Worm (Caenorhabditis elegans) whole organism, mixed stage, embryonic: Measurements from ENCODE around the gene R13A1.1.

ENCODE experiments used
- M03D4.4 ChIP-seq: sonication (generic microtip); optimal IDR thresholded peaks from 2 replicates; lab custom pipeline; 2017; ENCODE audit warnings: mild to moderate bottlenecking, missing genetic modification characterization, missing compliant biosample characterization
- bed-3 ChIP-seq: fragments of 200-800 bp; sonication (Bioruptor generic); optimal IDR thresholded peaks from 3 replicates; lab custom pipeline; 2018; ENCODE audit warnings: mild to moderate bottlenecking, missing genetic modification characterization, moderate library complexity, missing compliant biosample characterization
- ceh-39 ChIP-seq: fragments of 150-350 bp; optimal IDR thresholded peaks from 2 replicates; lab custom pipeline; 2014; ENCODE audit warnings: missing biosample characterization, missing genetic modification characterization
- ceh-43 ChIP-seq: fragments of 200-800 bp; sonication (Bioruptor generic); optimal IDR thresholded peaks from 2 replicates; lab custom pipeline; 2018; ENCODE audit warnings: mild to moderate bottlenecking, missing genetic modification characterization, moderate library complexity, missing compliant biosample characterization
- ceh-83 ChIP-seq: fragments of 200-800 bp; sonication (Bioruptor generic); optimal IDR thresholded peaks from 2 replicates; lab custom pipeline; 2018; ENCODE audit warnings: mild to moderate bottlenecking, missing genetic modification characterization, missing compliant biosample characterization
- cnd-1 ChIP-seq: fragments of 200-800 bp; sonication (Bioruptor generic); optimal IDR thresholded peaks from 2 replicates; lab custom pipeline; 2018; ENCODE audit warnings: mild to moderate bottlenecking, missing genetic modification characterization, missing compliant biosample characterization
- drap-1 ChIP-seq: fragments of 200-800 bp; sonication (Bioruptor generic); optimal IDR thresholded peaks from 3 replicates; lab custom pipeline; 2018; ENCODE audit warnings: mild to moderate bottlenecking, missing genetic modification characterization, missing compliant biosample characterization
- elt-1 ChIP-seq: sonication (generic microtip); optimal IDR thresholded peaks from 2 replicates; lab custom pipeline; 2017; ENCODE audit warnings: missing genetic modification characterization, mild to moderate bottlenecking, missing compliant biosample characterization, antibody characterized with exemption, moderate library complexity, borderline replicate concordance; ENCODE audit not compliant: insufficient read depth
- elt-3 ChIP-seq: fragments of 150-350 bp; optimal IDR thresholded peaks from 2 replicates; lab custom pipeline; 2014; ENCODE audit warnings: missing biosample characterization, missing genetic modification characterization
- flh-1 ChIP-seq: fragments of 200-800 bp; sonication (Bioruptor generic); optimal IDR thresholded peaks from 2 replicates; lab custom pipeline; 2018; ENCODE audit warnings: mild to moderate bottlenecking, missing genetic modification characterization, moderate library complexity, missing compliant biosample characterization
- ham-2 ChIP-seq: fragments of 200-800 bp; sonication (Bioruptor generic); optimal IDR thresholded peaks from 2 replicates; lab custom pipeline; 2018; ENCODE audit warnings: mild to moderate bottlenecking, missing genetic modification characterization, missing compliant biosample characterization
- lin-13 ChIP-seq: fragments of 150-350 bp; optimal IDR thresholded peaks from 2 replicates; lab custom pipeline; 2014; ENCODE audit warnings: missing biosample characterization, missing genetic modification characterization
- lin-32 ChIP-seq: fragments of 200-800 bp; sonication (Bioruptor generic); optimal IDR thresholded peaks from 2 replicates; lab custom pipeline; 2018; ENCODE audit warnings: mild to moderate bottlenecking, missing genetic modification characterization, missing compliant biosample characterization
- lsy-2 ChIP-seq: fragments of 150-350 bp; optimal IDR thresholded peaks from 2 replicates; lab custom pipeline; 2014; ENCODE audit warnings: missing biosample characterization, missing genetic modification characterization
- mep-1 ChIP-seq: fragments of 150-350 bp; optimal IDR thresholded peaks from 2 replicates; lab custom pipeline; 2017; ENCODE audit warnings: missing biosample characterization, missing genetic modification reagents, missing genetic modification characterization, inconsistent platforms
- mls-2 ChIP-seq: sonication (generic microtip); optimal IDR thresholded peaks from 2 replicates; lab custom pipeline; 2016; ENCODE audit warnings: mild to moderate bottlenecking, missing genetic modification characterization, moderate library complexity, missing compliant biosample characterization
- nhr-12 ChIP-seq: fragments of 150-350 bp; optimal IDR thresholded peaks from 2 replicates; lab custom pipeline; 2014; ENCODE audit warnings: missing biosample characterization, missing genetic modification characterization
- nhr-2 ChIP-seq: fragments of 150-350 bp; optimal IDR thresholded peaks from 2 replicates; lab custom pipeline; 2014; ENCODE audit warnings: missing biosample characterization, missing genetic modification characterization
- nhr-28 ChIP-seq: fragments of 150-350 bp; optimal IDR thresholded peaks from 2 replicates; lab custom pipeline; 2014; ENCODE audit warnings: missing biosample characterization, missing genetic modification characterization
- nhr-76 ChIP-seq: sonication (generic microtip); optimal IDR thresholded peaks from 2 replicates; lab custom pipeline; 2017; ENCODE audit warnings: missing biosample characterization, missing genetic modification characterization
- pha-4 ChIP-seq: fragments of 150-350 bp; optimal IDR thresholded peaks from 2 replicates; lab custom pipeline; 2018; ENCODE audit warnings: missing biosample characterization, missing genetic modification reagents, missing genetic modification characterization
- sem-2 ChIP-seq: fragments of 200-800 bp; sonication (Bioruptor generic); optimal IDR thresholded peaks from 2 replicates; lab custom pipeline; 2018; ENCODE audit warnings: mild to moderate bottlenecking, missing genetic modification characterization, missing compliant biosample characterization
- snpc-4 ChIP-seq: fragments of 150-350 bp; optimal IDR thresholded peaks from 2 replicates; lab custom pipeline; 2014; ENCODE audit warnings: missing biosample characterization, missing genetic modification characterization
- sptf-1 ChIP-seq: sonication (generic microtip); optimal IDR thresholded peaks from 2 replicates; lab custom pipeline; 2017; ENCODE audit warnings: mild to moderate bottlenecking, missing genetic modification characterization, moderate library complexity, missing compliant biosample characterization
- tbx-8 ChIP-seq: fragments of 200-800 bp; sonication (Bioruptor generic); optimal IDR thresholded peaks from 2 replicates; lab custom pipeline; 2018; ENCODE audit warnings: mild to moderate bottlenecking, missing genetic modification characterization, moderate library complexity, missing compliant biosample characterization
- unc-120 ChIP-seq: sonication (generic microtip); optimal IDR thresholded peaks from 2 replicates; lab custom pipeline; 2017; ENCODE audit warnings: missing genetic modification characterization, missing compliant biosample characterization; ENCODE audit not compliant: poor library complexity, severe bottlenecking
- unc-39 ChIP-seq: fragments of 150-350 bp; optimal IDR thresholded peaks from 2 replicates; lab custom pipeline; 2014; ENCODE audit warnings: missing biosample characterization, missing genetic modification characterization
- unc-62 ChIP-seq: fragments of 150-350 bp; optimal IDR thresholded peaks from 2 replicates; lab custom pipeline; 2014; ENCODE audit warnings: missing biosample characterization, missing genetic modification reagents, missing genetic modification characterization
- zip-8 ChIP-seq: fragments of 150-350 bp; optimal IDR thresholded peaks from 2 replicates; lab custom pipeline; 2014; ENCODE audit warnings: missing biosample characterization, missing genetic modification characterization

The R13A1.1 gene

DNA sequence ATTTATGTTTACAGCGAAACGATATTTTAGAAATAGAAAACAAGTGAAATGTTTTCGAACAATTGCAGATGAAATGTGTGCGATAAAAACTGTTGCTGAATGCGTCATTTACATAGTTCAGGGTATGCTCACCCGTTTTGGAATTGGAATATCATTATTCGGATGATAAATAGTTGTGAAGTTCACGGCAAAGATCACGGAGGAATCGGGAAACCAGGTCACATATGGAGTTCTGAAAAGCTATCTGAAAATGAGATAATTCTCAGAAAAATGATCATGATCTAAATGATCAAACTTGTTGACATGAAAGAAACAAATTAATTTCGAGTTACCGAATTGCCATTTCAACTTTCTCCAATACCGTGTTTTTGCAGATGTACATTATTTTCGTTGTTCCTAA, 24.1 kb upstream of the R13A1.1 start, which contains the start of gene best-16:
Gene best-16 (minus strand): TSS at position 101 of the 400 bp plus-strand sequence.
- TF ChIP-seq unc-62 (GFP tag; lab: Kevin White, UChicago) (no peak), tbx-8 (no peak), zip-8 (tag; lab: Kevin White, UChicago) (no peak), ceh-83 (no peak), sptf-1 (tag; lab: Kevin White, UChicago) (no peak), elt-1 (tag; lab: Kevin White, UChicago) (no peak), pha-4 (tag; lab: Kevin White, UChicago) (no peak), unc-120 (no peak), ceh-39 (no peak), nhr-2 (tag; lab: Kevin White, UChicago) (no peak)

DNA sequence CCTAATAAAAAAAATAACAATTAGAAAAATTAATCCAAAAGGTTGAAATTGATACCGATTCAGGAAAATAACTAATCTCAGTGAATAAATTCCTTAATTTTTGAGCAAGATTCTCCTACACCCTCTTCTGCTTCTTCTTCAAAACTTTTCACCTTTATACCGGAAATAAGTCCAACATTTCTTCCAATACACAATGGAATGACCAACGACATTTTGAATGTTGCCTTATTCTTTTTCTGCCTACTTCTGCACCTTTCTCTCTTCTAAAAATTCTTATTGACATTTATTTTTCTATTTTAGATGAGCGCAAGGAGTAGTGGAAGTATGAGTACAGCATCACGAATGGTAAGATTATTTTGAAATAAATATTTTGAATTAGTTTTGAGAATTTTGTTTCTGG, 23.0 kb upstream of the R13A1.1 start, which contains the start of gene unc-8:
Gene unc-8 (plus strand): TSS at position 301 of the 400 bp plus-strand sequence.
- TF ChIP-seq ceh-83 (no peak), unc-120 (no peak)

DNA sequence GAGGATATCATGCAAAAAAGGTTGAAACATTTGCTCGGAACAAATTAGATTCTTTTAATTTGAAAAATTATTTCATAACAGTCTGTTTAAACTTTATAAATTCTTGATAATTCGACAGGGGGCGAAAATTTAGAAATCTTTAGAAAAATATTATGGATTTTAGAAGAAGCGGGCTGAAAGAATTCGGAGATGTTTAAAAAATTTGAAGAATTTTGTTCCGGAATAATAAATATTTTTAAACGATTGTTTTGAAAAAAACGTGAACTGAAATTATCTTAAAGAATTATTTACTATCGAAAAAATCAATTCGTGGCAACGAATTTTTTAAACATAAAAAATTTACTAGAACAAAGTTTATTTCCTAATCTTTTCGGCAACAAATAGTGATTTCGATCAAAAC, 16.1 kb upstream of the R13A1.1 start, which contains the start of gene R13A1.3:
Gene R13A1.3 (plus strand): TSS at position 301 of the 400 bp plus-strand sequence.
- TF ChIP-seq cnd-1 (tag; lab: Kevin White, UChicago): no peak
- no peak for TF ChIP-seq sptf-1 (tag; lab: Kevin White, UChicago)
- TF ChIP-seq nhr-28 (tag; lab: Kevin White, UChicago): no peak
- TF ChIP-seq nhr-2 (tag; lab: Kevin White, UChicago): no peak
- no peak for TF ChIP-seq lin-13
- TF ChIP-seq nhr-12 (tag; lab: Kevin White, UChicago): no peak
- no peak for TF ChIP-seq ceh-83
- TF ChIP-seq unc-120: no peak
- no peak for TF ChIP-seq nhr-76 (tag; lab: Kevin White, UChicago)
- TF ChIP-seq flh-1 (GFP tag; lab: Kevin White, UChicago): no peak
- no peak for TF ChIP-seq elt-1 (tag; lab: Kevin White, UChicago)

DNA sequence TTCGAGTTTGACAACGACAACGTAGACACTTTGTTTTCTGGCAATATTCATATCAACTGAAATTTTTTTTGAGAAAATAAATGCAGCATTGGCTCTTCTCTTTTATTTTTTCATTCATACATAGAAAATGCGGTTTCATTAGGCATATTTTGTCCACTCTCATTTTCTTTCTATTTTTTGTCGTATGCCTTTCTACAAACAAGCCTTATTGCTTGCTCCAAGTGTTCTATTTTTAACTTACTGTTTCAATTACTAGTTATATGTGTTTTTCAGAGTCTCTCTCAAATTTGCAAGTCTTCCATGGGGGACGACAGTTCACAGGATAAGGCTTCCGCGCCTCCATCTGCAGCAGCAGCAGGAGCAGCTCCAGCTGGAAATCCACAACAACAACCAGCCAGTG, 13.9 kb upstream of the R13A1.1 start, which contains the start of gene kcc-1:
Gene kcc-1 (plus strand): TSS at position 301 of the 400 bp plus-strand sequence.
- TF ChIP-seq lin-32 (no peak), snpc-4 (tag; lab: Kevin White, UChicago) (no peak), flh-1 (GFP tag; lab: Kevin White, UChicago) (no peak), bed-3 (no peak), mls-2 (tag; lab: Kevin White, UChicago) (no peak), sem-2 (GFP tag; lab: Kevin White, UChicago) (no peak), tbx-8 (no peak), ceh-83 (no peak), nhr-2 (tag; lab: Kevin White, UChicago) (no peak), drap-1 (GFP tag; lab: Kevin White, UChicago) (no peak), cnd-1 (tag; lab: Kevin White, UChicago) (no peak), sptf-1 (tag; lab: Kevin White, UChicago) (no peak), nhr-28 (tag; lab: Kevin White, UChicago) (no peak), M03D4.4 (no peak), ham-2 (GFP tag; lab: Kevin White, UChicago) (no peak), elt-3 (tag; lab: Kevin White, UChicago) (no peak), unc-62 (GFP tag; lab: Kevin White, UChicago) (no peak)

DNA sequence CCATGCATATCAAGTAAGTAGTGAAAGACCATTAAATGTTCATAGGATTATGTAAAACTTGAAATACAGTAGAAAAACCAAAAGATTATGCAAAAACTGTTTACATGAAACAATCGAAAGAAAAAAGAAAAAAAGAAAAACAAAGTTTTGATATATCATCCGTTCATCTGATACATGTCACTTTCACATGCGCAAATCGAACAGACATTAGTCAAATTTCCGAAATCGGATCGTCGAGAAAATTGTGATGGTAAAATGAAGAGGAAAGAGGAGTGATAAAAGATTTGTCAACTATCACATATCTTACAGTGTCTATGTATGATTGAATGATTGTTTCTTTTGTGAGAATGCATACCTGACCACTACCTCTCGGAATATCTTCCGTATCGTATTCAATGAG, 10.9 kb upstream of the R13A1.1 start:
- TF ChIP-seq nhr-2 (tag; lab: Kevin White, UChicago): no peak
- TF ChIP-seq snpc-4 (tag; lab: Kevin White, UChicago): no peak
- TF ChIP-seq elt-1 (tag; lab: Kevin White, UChicago): no peak
- no peak for TF ChIP-seq unc-62 (GFP tag; lab: Kevin White, UChicago)
- TF ChIP-seq bed-3: no peak
- TF ChIP-seq mep-1 (tag; lab: Kevin White, UChicago): no peak
- TF ChIP-seq mls-2 (tag; lab: Kevin White, UChicago): no peak
- TF ChIP-seq pha-4 (tag; lab: Kevin White, UChicago): no peak
- no peak for TF ChIP-seq lin-13
- TF ChIP-seq unc-39 (tag; lab: Kevin White, UChicago): no peak
- TF ChIP-seq nhr-28 (tag; lab: Kevin White, UChicago): no peak
- no peak for TF ChIP-seq ceh-43
- no peak for TF ChIP-seq nhr-76 (tag; lab: Kevin White, UChicago)
- no peak for TF ChIP-seq M03D4.4
- no peak for TF ChIP-seq unc-120
- no peak for TF ChIP-seq drap-1 (GFP tag; lab: Kevin White, UChicago)
- no peak for TF ChIP-seq lsy-2 (tag; lab: Kevin White, UChicago)
- no peak for TF ChIP-seq sem-2 (GFP tag; lab: Kevin White, UChicago)
